Worm (Caenorhabditis elegans) whole organism, L2 larva: ENCODE measurements around the gene fbxa-152.

ENCODE experiments used
- gmeb-1 ChIP-seq: fragments of 150-350 bp; optimal IDR thresholded peaks from 2 replicates; lab custom pipeline; 2014; ENCODE audit warnings: missing biosample characterization, missing genetic modification characterization
- mdl-1 ChIP-seq, 2 experiments: fragments of 150-350 bp in 1 of 2; sonication (generic microtip) in 1 of 2; optimal IDR thresholded peaks; 2 replicates each; lab custom pipeline; 2017; ENCODE audit warnings: missing biosample characterization in 2 of 2, missing genetic modification characterization in 2 of 2
- nhr-11 ChIP-seq: fragments of 150-350 bp; optimal IDR thresholded peaks from 2 replicates; lab custom pipeline; 2014; ENCODE audit warnings: missing biosample characterization, missing genetic modification characterization
- nhr-237 ChIP-seq: fragments of 150-350 bp; optimal IDR thresholded peaks from 2 replicates; lab custom pipeline; 2014; ENCODE audit warnings: missing biosample characterization, missing genetic modification characterization
- nhr-77 ChIP-seq: fragments of 150-350 bp; optimal IDR thresholded peaks from 2 replicates; lab custom pipeline; 2014; ENCODE audit warnings: missing biosample characterization, missing genetic modification characterization
- peb-1 ChIP-seq: fragments of 150-350 bp; optimal IDR thresholded peaks from 2 replicates; lab custom pipeline; 2014; ENCODE audit warnings: missing biosample characterization, missing genetic modification characterization
- skn-1 ChIP-seq: sonication (generic microtip); optimal IDR thresholded peaks from 2 replicates; lab custom pipeline; 2017; ENCODE audit warnings: missing biosample characterization, missing genetic modification characterization
- sma-3 ChIP-seq: sonication (generic microtip); optimal IDR thresholded peaks from 2 replicates; lab custom pipeline; 2016; ENCODE audit warnings: missing genetic modification reagents, missing genetic modification characterization, missing compliant biosample characterization
- snpc-4 ChIP-seq: fragments of 150-350 bp; optimal IDR thresholded peaks from 2 replicates; lab custom pipeline; 2014; ENCODE audit warnings: missing biosample characterization, missing genetic modification characterization
- ztf-4 ChIP-seq: fragments of 150-350 bp; optimal IDR thresholded peaks from 2 replicates; lab custom pipeline; 2014; ENCODE audit warnings: missing biosample characterization, missing genetic modification characterization

fbxa-152 gene

ce11 chrV:15550408-15550807 is 51.7 kb downstream of the fbxa-152 start:
- TF ChIP-seq skn-1 (tag; lab: Kevin White, UChicago), result no peak
- TF ChIP-seq mdl-1 (tag; optimal IDR thresholded peaks at IDR 0.05; lab: Kevin White, UChicago), result no peak
- no peak for TF ChIP-seq sma-3 (GFP tag; lab: Kevin White, UChicago)
- TF ChIP-seq nhr-237 (tag; lab: Kevin White, UChicago), result no peak
- TF ChIP-seq gmeb-1 (tag; lab: Kevin White, UChicago), result no peak
- TF ChIP-seq nhr-77, result no peak
- TF ChIP-seq nhr-11, result no peak
- no peak for TF ChIP-seq ztf-4 (tag; lab: Kevin White, UChicago)
- TF ChIP-seq peb-1 (tag; lab: Kevin White, UChicago), result no peak
- no peak for TF ChIP-seq snpc-4 (tag; lab: Kevin White, UChicago)
